Fruit fly (Drosophila melanogaster) whole organism, embryonic: Measurements from ENCODE around the gene CG7512.
A peak's percentile ranks its signal among the peaks of the same experiment; 100 is the strongest.

Experiments
- Adf1 ChIP-seq: fragments of 200-800 bp; sonication (Bioruptor generic); IDR thresholded peaks from 2 replicates; pipeline ENCODE4 v1.3.6; 2022; ENCODE audit warnings: missing biosample characterization, missing genetic modification characterization
- CG10321 ChIP-seq: fragments of 200-800 bp; sonication (Bioruptor generic); IDR thresholded peaks from 2 replicates; pipeline ENCODE4 v1.3.6; 2022; ENCODE audit warnings: missing biosample characterization, missing genetic modification characterization
- CG10565 ChIP-seq: fragments of 200-800 bp; sonication (Bioruptor generic); optimal IDR thresholded peaks from 3 replicates; lab custom pipeline; 2016; ENCODE audit warnings: missing biosample characterization, mild to moderate bottlenecking, missing genetic modification characterization
- CG11247 ChIP-seq: fragments of 200-800 bp; sonication (Bioruptor generic); IDR thresholded peaks from 2 replicates; pipeline ENCODE4 v1.3.6; 2022; ENCODE audit warnings: missing biosample characterization, missing genetic modification characterization
- CG11456 ChIP-seq: fragments of 200-800 bp; sonication (Bioruptor generic); IDR thresholded peaks from 3 replicates; pipeline ENCODE4 v1.3.6; 2022; ENCODE audit warnings: missing biosample characterization, missing genetic modification characterization
- CG11504 ChIP-seq: fragments of 200-800 bp; sonication (Bioruptor generic); optimal IDR thresholded peaks from 3 replicates; lab custom pipeline; 2019; ENCODE audit warnings: missing biosample characterization, mild to moderate bottlenecking, missing genetic modification characterization, moderate library complexity
- CG12104 ChIP-seq: fragments of 200-800 bp; sonication (Bioruptor generic); optimal IDR thresholded peaks from 3 replicates; lab custom pipeline; 2016; ENCODE audit warnings: missing biosample characterization, missing genetic modification characterization
- CG13296 ChIP-seq: fragments of 200-800 bp; sonication (Bioruptor generic); optimal IDR thresholded peaks from 3 replicates; lab custom pipeline; 2018; ENCODE audit warnings: missing biosample characterization, mild to moderate bottlenecking, missing genetic modification characterization
- CG14710 ChIP-seq: fragments of 200-800 bp; sonication (Bioruptor generic); optimal IDR thresholded peaks from 3 replicates; lab custom pipeline; 2019; ENCODE audit warnings: missing biosample characterization, mild to moderate bottlenecking, missing genetic modification characterization, moderate library complexity
- CG2199 ChIP-seq: fragments of 200-800 bp; sonication (Bioruptor generic); IDR thresholded peaks from 3 replicates; pipeline ENCODE4 v1.3.6; 2022; ENCODE audit warnings: missing biosample characterization, missing genetic modification characterization
- CG2202 ChIP-seq: fragments of 200-800 bp; sonication (Bioruptor generic); optimal IDR thresholded peaks from 2 replicates; lab custom pipeline; 2018; ENCODE audit warnings: missing biosample characterization, mild to moderate bottlenecking, missing genetic modification characterization
- CG32767 ChIP-seq: fragments of 200-800 bp; sonication (Bioruptor generic); IDR thresholded peaks from 2 replicates; pipeline ENCODE4 v1.3.6; 2022; ENCODE audit warnings: missing biosample characterization, missing genetic modification characterization
- CG3407 ChIP-seq: fragments of 200-800 bp; sonication (Bioruptor generic); optimal IDR thresholded peaks from 2 replicates; lab custom pipeline; 2018; ENCODE audit warnings: missing biosample characterization, mild to moderate bottlenecking, missing genetic modification characterization
- CG6254 ChIP-seq: fragments of 200-800 bp; sonication (Bioruptor generic); optimal IDR thresholded peaks from 3 replicates; lab custom pipeline; 2017; ENCODE audit warnings: mild to moderate bottlenecking, missing biosample characterization, missing genetic modification reagents, missing genetic modification characterization
- CG7928 ChIP-seq: fragments of 200-800 bp; sonication (Bioruptor generic); optimal IDR thresholded peaks from 2 replicates; lab custom pipeline; 2017; ENCODE audit warnings: missing biosample characterization, mild to moderate bottlenecking, missing genetic modification characterization
- CG9817 ChIP-seq: fragments of 200-800 bp; sonication (Bioruptor generic); optimal IDR thresholded peaks from 2 replicates; lab custom pipeline; 2018; ENCODE audit warnings: missing biosample characterization, mild to moderate bottlenecking, missing genetic modification characterization, moderate library complexity
- Eip74EF ChIP-seq, 2 experiments: fragments of 200-800 bp in 1 of 2; fragments of >200 bp in 1 of 2; sonication (Bioruptor generic) in 1 of 2; optimal IDR thresholded peaks; 2 replicates each; lab custom pipeline; 2017 to 2019; ENCODE audit warnings: missing biosample characterization in 2 of 2, missing genetic modification characterization in 2 of 2, mild to moderate bottlenecking in 1 of 2, moderate library complexity in 1 of 2
- Fer3 ChIP-seq: fragments of 200-800 bp; sonication (Bioruptor generic); optimal IDR thresholded peaks from 2 replicates; lab custom pipeline; 2018; ENCODE audit warnings: missing biosample characterization, mild to moderate bottlenecking, missing genetic modification characterization, moderate library complexity
- Gsc ChIP-seq: fragments of 200-800 bp; sonication (Bioruptor generic); IDR thresholded peaks from 2 replicates; pipeline ENCODE4 v1.3.6; 2022; ENCODE audit warnings: missing biosample characterization, missing genetic modification characterization
- HmgZ ChIP-seq: fragments of 200-800 bp; sonication (Bioruptor generic); optimal IDR thresholded peaks from 2 replicates; lab custom pipeline; 2018; ENCODE audit warnings: missing biosample characterization, mild to moderate bottlenecking, missing genetic modification characterization
- NC2β ChIP-seq: fragments of 200-800 bp; sonication (Bioruptor generic); optimal IDR thresholded peaks from 2 replicates; lab custom pipeline; 2016; ENCODE audit warnings: missing biosample characterization, missing genetic modification characterization
- NfI ChIP-seq: fragments of 200-800 bp; sonication (Bioruptor generic); optimal IDR thresholded peaks from 3 replicates; lab custom pipeline; 2018; ENCODE audit warnings: missing biosample characterization, mild to moderate bottlenecking, missing genetic modification characterization, moderate library complexity
- Rx ChIP-seq: fragments of 200-800 bp; sonication (Bioruptor generic); IDR thresholded peaks from 2 replicates; pipeline ENCODE4 v1.3.6; 2022; ENCODE audit warnings: missing biosample characterization, missing genetic modification characterization
- Ssrp ChIP-seq: fragments of 200-800 bp; sonication (Bioruptor generic); optimal IDR thresholded peaks from 2 replicates; lab custom pipeline; 2018; ENCODE audit warnings: missing biosample characterization, mild to moderate bottlenecking, missing genetic modification characterization, moderate library complexity
- cad ChIP-seq: fragments of >200 bp; optimal IDR thresholded peaks from 2 replicates; lab custom pipeline; 2017; ENCODE audit warnings: missing biosample characterization, missing genetic modification characterization
- chif ChIP-seq, 2 experiments: fragments of 200-800 bp; sonication (Bioruptor generic); optimal IDR thresholded peaks; 3 replicates each; lab custom pipeline; 2016; ENCODE audit warnings: missing biosample characterization in 2 of 2, missing genetic modification characterization in 2 of 2
- ci ChIP-seq: fragments of 200-800 bp; sonication (Bioruptor generic); IDR thresholded peaks from 3 replicates; pipeline ENCODE4 v1.3.6; 2022; ENCODE audit warnings: missing biosample characterization, missing genetic modification characterization
- danr ChIP-seq: fragments of 200-800 bp; sonication (Bioruptor generic); IDR thresholded peaks from 2 replicates; pipeline ENCODE4 v1.3.6; 2022; ENCODE audit warnings: missing biosample characterization, missing genetic modification characterization
- disco-r ChIP-seq: fragments of 200-800 bp; sonication (Bioruptor generic); optimal IDR thresholded peaks from 2 replicates; lab custom pipeline; 2016; ENCODE audit warnings: missing biosample characterization, missing genetic modification characterization
- ems ChIP-seq: fragments of 200-800 bp; sonication (Bioruptor generic); optimal IDR thresholded peaks from 3 replicates; lab custom pipeline; 2016; ENCODE audit warnings: missing biosample characterization, missing genetic modification characterization
- exex ChIP-seq: fragments of 200-800 bp; sonication (Bioruptor generic); optimal IDR thresholded peaks from 4 replicates; lab custom pipeline; 2018; ENCODE audit warnings: missing biosample characterization, mild to moderate bottlenecking, missing genetic modification characterization, moderate library complexity
- eyg ChIP-seq: fragments of 200-800 bp; sonication (Bioruptor generic); optimal IDR thresholded peaks from 3 replicates; lab custom pipeline; 2016; ENCODE audit warnings: missing biosample characterization, missing genetic modification characterization
- gro ChIP-seq: fragments of 200-800 bp; sonication (Bioruptor generic); optimal IDR thresholded peaks from 2 replicates; lab custom pipeline; 2016; ENCODE audit warnings: missing biosample characterization, missing genetic modification characterization
- gsb-n ChIP-seq: fragments of 200-800 bp; sonication (Bioruptor generic); optimal IDR thresholded peaks from 3 replicates; lab custom pipeline; 2018; ENCODE audit warnings: missing biosample characterization, mild to moderate bottlenecking, missing genetic modification characterization
- insv ChIP-seq, 2 experiments: fragments of 200-800 bp; sonication (Bioruptor generic); optimal IDR thresholded peaks; 3 replicates each; lab custom pipeline; 2016 to 2018; ENCODE audit warnings: missing biosample characterization in 2 of 2, missing genetic modification characterization in 2 of 2
- kay ChIP-seq: fragments of 200-800 bp; sonication (Bioruptor generic); optimal IDR thresholded peaks from 2 replicates; lab custom pipeline; 2016; ENCODE audit warnings: missing biosample characterization, missing genetic modification characterization
- lilli ChIP-seq: fragments of 200-800 bp; sonication (Bioruptor generic); optimal IDR thresholded peaks from 3 replicates; lab custom pipeline; 2016; ENCODE audit warnings: missing biosample characterization, missing genetic modification characterization
- mam ChIP-seq: fragments of 200-800 bp; sonication (Bioruptor generic); optimal IDR thresholded peaks from 3 replicates; lab custom pipeline; 2016; ENCODE audit warnings: missing biosample characterization, missing genetic modification characterization
- oc ChIP-seq: fragments of 200-800 bp; sonication (Bioruptor generic); optimal IDR thresholded peaks from 2 replicates; lab custom pipeline; 2018; ENCODE audit warnings: missing biosample characterization, mild to moderate bottlenecking, missing genetic modification characterization, moderate library complexity
- odd ChIP-seq: fragments of 200-800 bp; sonication (Bioruptor generic); optimal IDR thresholded peaks from 2 replicates; lab custom pipeline; 2017; ENCODE audit warnings: missing biosample characterization, mild to moderate bottlenecking, missing genetic modification characterization
- onecut ChIP-seq: fragments of 200-800 bp; sonication (Bioruptor generic); IDR thresholded peaks from 2 replicates; pipeline ENCODE4 v1.3.6; 2022; ENCODE audit warnings: missing biosample characterization, missing genetic modification characterization
- phol ChIP-seq: fragments of 200-800 bp; sonication (Bioruptor generic); optimal IDR thresholded peaks from 3 replicates; lab custom pipeline; 2018; ENCODE audit warnings: missing biosample characterization, mild to moderate bottlenecking, missing genetic modification characterization, moderate library complexity
- pum ChIP-seq: fragments of 200-800 bp; sonication (Bioruptor generic); optimal IDR thresholded peaks from 2 replicates; lab custom pipeline; 2016; ENCODE audit warnings: missing biosample characterization, missing genetic modification characterization
- sc ChIP-seq, 3 experiments: fragments of >200 bp in 2 of 3; fragments of 200-800 bp in 1 of 3; sonication (Bioruptor generic) in 1 of 3; optimal IDR thresholded peaks; 2 replicates in 2 of 3; 3 replicates in 1 of 3; lab custom pipeline; 2017; ENCODE audit warnings: mild to moderate bottlenecking in 1 of 3, missing biosample characterization in 1 of 3, missing genetic modification characterization in 1 of 3, missing genetic modification reagents in 1 of 3
- shn ChIP-seq: fragments of 200-800 bp; sonication (Bioruptor generic); optimal IDR thresholded peaks from 3 replicates; lab custom pipeline; 2016; ENCODE audit warnings: missing biosample characterization, missing genetic modification characterization
- sim ChIP-seq: fragments of 200-800 bp; sonication (Bioruptor generic); IDR thresholded peaks from 2 replicates; pipeline ENCODE4 v1.3.6; 2022; ENCODE audit warnings: missing biosample characterization, missing genetic modification characterization
- slbo ChIP-seq: fragments of 200-800 bp; sonication (Bioruptor generic); IDR thresholded peaks from 2 replicates; pipeline ENCODE4 v1.3.6; 2022; ENCODE audit warnings: missing biosample characterization, missing genetic modification characterization
- tin ChIP-seq: fragments of 200-800 bp; sonication (Bioruptor generic); optimal IDR thresholded peaks from 3 replicates; lab custom pipeline; 2016; ENCODE audit warnings: missing biosample characterization, missing genetic modification characterization
- toy ChIP-seq: fragments of 200-800 bp; sonication (Bioruptor generic); IDR thresholded peaks from 2 replicates; pipeline ENCODE4 v1.3.6; 2022; ENCODE audit warnings: missing biosample characterization, missing genetic modification characterization
- z ChIP-seq: fragments of 200-800 bp; sonication (Bioruptor generic); IDR thresholded peaks from 3 replicates; pipeline ENCODE4 v1.3.6; 2022; ENCODE audit warnings: missing biosample characterization, missing genetic modification characterization

The CG7512 gene

dm6 chr3L:11493090-11493807 is 20.3 kb upstream of the CG7512 start (continued):
- peak; percentile 76; the same call in 2 of the 3 replicates for TF ChIP-seq ci (GFP tag; lab: Robert Waterston, UW)
- no peak for TF ChIP-seq Gsc (GFP tag; lab: Robert Waterston, UW)
- no peak for TF ChIP-seq lilli (GFP tag; lab: Kevin White, UChicago)
- no peak for TF ChIP-seq insv (GFP tag; optimal IDR thresholded peaks at IDR 0.05; lab: Kevin White, UChicago)
- no peak for TF ChIP-seq exex
- no peak for TF ChIP-seq CG11247 (GFP tag; lab: Robert Waterston, UW)
- TF ChIP-seq HmgZ (tag; lab: Kevin White, UChicago), result no peak
- TF ChIP-seq toy, result no peak
- no peak for TF ChIP-seq CG7928
- TF ChIP-seq CG11504 (tag; lab: Kevin White, UChicago), result no peak
- peak; percentile 8; the same call in 1 of the 2 replicates for TF ChIP-seq CG32767 (GFP tag; lab: Robert Waterston, UW)
- no peak for TF ChIP-seq CG6254 (GFP tag; lab: Kevin White, UChicago)
- TF ChIP-seq shn, result no peak
- TF ChIP-seq eyg (GFP tag; lab: Kevin White, UChicago), result no peak
- TF ChIP-seq phol (tag; lab: Kevin White, UChicago), result no peak
- TF ChIP-seq CG3407, result no peak
- TF ChIP-seq tin (GFP tag; lab: Kevin White, UChicago), result no peak
- TF ChIP-seq Eip74EF (GFP tag; optimal IDR thresholded peaks at IDR 0.05; lab: Kevin White, UChicago), result no peak
- TF ChIP-seq CG9817 (tag; lab: Kevin White, UChicago), result no peak
- TF ChIP-seq cad (GFP tag; lab: Kevin White, UChicago), result no peak
- TF ChIP-seq NC2β (GFP tag; lab: Kevin White, UChicago), result no peak
- no peak for TF ChIP-seq pum (GFP tag; lab: Kevin White, UChicago)
- TF ChIP-seq CG2202 (tag; lab: Kevin White, UChicago), result no peak
- TF ChIP-seq Rx (GFP tag; lab: Robert Waterston, UW), result no peak
- TF ChIP-seq oc (tag; lab: Kevin White, UChicago), result no peak
- no peak for TF ChIP-seq slbo (GFP tag; lab: Robert Waterston, UW)
- no peak for TF ChIP-seq CG10565
- TF ChIP-seq CG2199 (GFP tag; lab: Robert Waterston, UW), result no peak
- peak; percentile 11; the same call in 1 of the 2 replicates for TF ChIP-seq Adf1 (GFP tag; lab: Robert Waterston, UW)
- no peak for TF ChIP-seq CG10321 (GFP tag; lab: Robert Waterston, UW)
- TF ChIP-seq mam (GFP tag; lab: Kevin White, UChicago), result no peak
- TF ChIP-seq gsb-n (tag; lab: Kevin White, UChicago), result no peak
- TF ChIP-seq sc (optimal IDR thresholded peaks at IDR 0.05; lab: Kevin White, UChicago), result no peak
- no peak for TF ChIP-seq sc (GFP tag; optimal IDR thresholded peaks at IDR 0.05; lab: Kevin White, UChicago)
- 0 out of 2 replicates have a peak, but pooled peaks have one; percentile 5 for TF ChIP-seq sim (GFP tag; lab: Robert Waterston, UW)
- TF ChIP-seq NfI (GFP tag; lab: Kevin White, UChicago), result peak; percentile 4
- no peak for TF ChIP-seq danr (GFP tag; lab: Robert Waterston, UW)
- no peak for TF ChIP-seq Fer3 (tag; lab: Kevin White, UChicago)
- peak; percentile 37 for TF ChIP-seq CG13296
- TF ChIP-seq CG11456 (GFP tag; lab: Robert Waterston, UW), result no peak
- no peak for TF ChIP-seq ems (GFP tag; lab: Kevin White, UChicago)
- TF ChIP-seq disco-r (GFP tag; lab: Kevin White, UChicago), result no peak
- no peak for TF ChIP-seq Ssrp (tag; lab: Kevin White, UChicago)
- no peak for TF ChIP-seq chif (GFP tag; optimal IDR thresholded peaks at IDR 0.05; lab: Kevin White, UChicago)
- peak; percentile 53 for TF ChIP-seq odd
- no peak for TF ChIP-seq gro (GFP tag; lab: Kevin White, UChicago)
- no peak for TF ChIP-seq kay
- TF ChIP-seq CG12104 (GFP tag; lab: Kevin White, UChicago), result no peak
- peak; percentile 51 for TF ChIP-seq onecut
- peak; percentile 53; the same call in 1 of the 3 replicates for TF ChIP-seq z (GFP tag; lab: Robert Waterston, UW)
- no peak for TF ChIP-seq CG14710 (tag; lab: Kevin White, UChicago)
